Worm (Caenorhabditis elegans) whole organism, young adult: ENCODE measurements around the gene fbxa-84.

Experiments used
- B0019.2 ChIP-seq: fragments of 200-800 bp; sonication (Bioruptor generic); conservative IDR thresholded peaks from 2 replicates; pipeline ENCODE4 v1.3.6; 2022; ENCODE audit warnings: missing genetic modification reagents, missing genetic modification characterization, missing compliant biosample characterization
- B0261.1 ChIP-seq: sonication (generic microtip); optimal IDR thresholded peaks from 2 replicates; lab custom pipeline; 2016; ENCODE audit warnings: mild to moderate bottlenecking, missing genetic modification characterization, moderate library complexity, missing compliant biosample characterization
- D2030.7 ChIP-seq: fragments of 200-800 bp; sonication (Bioruptor generic); IDR thresholded peaks from 2 replicates; pipeline ENCODE4 v1.3.6; 2022; ENCODE audit warnings: missing genetic modification reagents, missing genetic modification characterization, missing compliant biosample characterization
- F23B12.7 ChIP-seq: sonication (generic microtip); optimal IDR thresholded peaks from 2 replicates; lab custom pipeline; 2017; ENCODE audit warnings: missing genetic modification characterization, mild to moderate bottlenecking, missing compliant biosample characterization, antibody characterized with exemption, moderate library complexity; ENCODE audit not compliant: insufficient read depth
- F37B4.10 ChIP-seq: fragments of 200-800 bp; sonication (Bioruptor generic); IDR thresholded peaks from 2 replicates; pipeline ENCODE4 v1.3.6; 2022; ENCODE audit warnings: missing genetic modification characterization, missing compliant biosample characterization
- F39B2.1 ChIP-seq: fragments of 200-800 bp; sonication (Bioruptor generic); IDR thresholded peaks from 2 replicates; pipeline ENCODE4 v1.3.6; 2022; ENCODE audit warnings: missing genetic modification reagents, missing genetic modification characterization, missing compliant biosample characterization
- F55B11.4 ChIP-seq: sonication (generic microtip); optimal IDR thresholded peaks from 2 replicates; lab custom pipeline; 2016; ENCODE audit warnings: missing compliant biosample characterization, missing genetic modification characterization, borderline replicate concordance; ENCODE audit not compliant: insufficient read depth
- K11D2.4 ChIP-seq: fragments of 200-800 bp; sonication (Bioruptor generic); IDR thresholded peaks from 2 replicates; pipeline ENCODE4 v1.3.6; 2022; ENCODE audit warnings: missing genetic modification reagents, missing genetic modification characterization, missing compliant biosample characterization
- Y53F4B.3 ChIP-seq: fragments of 200-800 bp; sonication (Bioruptor generic); IDR thresholded peaks from 2 replicates; pipeline ENCODE4 v1.3.6; 2022; ENCODE audit warnings: missing genetic modification reagents, missing genetic modification characterization, missing compliant biosample characterization
- ZK185.1 ChIP-seq: sonication (generic microtip); optimal IDR thresholded peaks from 2 replicates; lab custom pipeline; 2016; ENCODE audit warnings: mild to moderate bottlenecking, missing genetic modification characterization, missing compliant biosample characterization; ENCODE audit not compliant: poor library complexity, severe bottlenecking
- ama-1 ChIP-seq, 3 experiments: fragments of 150-350 bp in 1 of 3; sonication (generic microtip) in 2 of 3; optimal IDR thresholded peaks; 2 replicates each; lab custom pipeline; 2014 to 2018; ENCODE audit warnings: missing biosample characterization in 2 of 3, missing genetic modification characterization in 2 of 3, missing genetic modification reagents in 2 of 3
- aptf-2 ChIP-seq: fragments of 200-800 bp; sonication (Bioruptor generic); conservative IDR thresholded peaks from 2 replicates; pipeline ENCODE4 v1.3.6; 2022; ENCODE audit warnings: missing genetic modification reagents, missing genetic modification characterization, missing compliant biosample characterization
- atf-7 ChIP-seq: sonication (generic microtip); optimal IDR thresholded peaks from 2 replicates; lab custom pipeline; 2017; ENCODE audit warnings: mild to moderate bottlenecking, missing genetic modification characterization, missing compliant biosample characterization
- ccch-3 ChIP-seq: fragments of 200-800 bp; sonication (Bioruptor generic); optimal IDR thresholded peaks from 2 replicates; lab custom pipeline; 2018; ENCODE audit warnings: mild to moderate bottlenecking, missing genetic modification characterization, missing compliant biosample characterization
- cebp-1 ChIP-seq, 2 experiments: fragments of 200-800 bp in 1 of 2; sonication (Bioruptor generic) in 1 of 2; sonication (generic microtip) in 1 of 2; IDR thresholded peaks in 1 of 2; optimal IDR thresholded peaks in 1 of 2; 2 replicates each; pipeline versions ENCODE4 v1.3.6 to Lab custom; 2017 to 2022; ENCODE audit warnings: missing compliant biosample characterization in 2 of 2, missing genetic modification characterization in 2 of 2, mild to moderate bottlenecking in 1 of 2, missing genetic modification reagents in 1 of 2, moderate library complexity in 1 of 2
- cebp-2 ChIP-seq: fragments of 200-800 bp; sonication (Bioruptor generic); IDR thresholded peaks from 2 replicates; pipeline ENCODE4 v1.3.6; 2022; ENCODE audit warnings: missing genetic modification characterization, missing compliant biosample characterization
- ceh-100 ChIP-seq: fragments of 200-800 bp; sonication (Bioruptor generic); IDR thresholded peaks from 2 replicates; pipeline ENCODE4 v1.3.6; 2022; ENCODE audit warnings: missing genetic modification reagents, missing genetic modification characterization, missing compliant biosample characterization
- ceh-27 ChIP-seq: fragments of 200-800 bp; sonication (Bioruptor generic); optimal IDR thresholded peaks from 2 replicates; lab custom pipeline; 2018; ENCODE audit warnings: mild to moderate bottlenecking, missing genetic modification characterization, moderate library complexity, missing compliant biosample characterization
- ceh-40 ChIP-seq: fragments of 200-800 bp; sonication (Bioruptor generic); IDR thresholded peaks from 2 replicates; pipeline ENCODE4 v1.3.6; 2022; ENCODE audit warnings: missing genetic modification characterization, missing compliant biosample characterization
- ceh-79 ChIP-seq: sonication (generic microtip); optimal IDR thresholded peaks from 2 replicates; lab custom pipeline; 2017; ENCODE audit warnings: mild to moderate bottlenecking, missing genetic modification characterization, missing compliant biosample characterization
- ceh-91 ChIP-seq: fragments of 200-800 bp; sonication (Bioruptor generic); IDR thresholded peaks from 2 replicates; pipeline ENCODE4 v1.3.6; 2022; ENCODE audit warnings: missing genetic modification reagents, missing genetic modification characterization, missing compliant biosample characterization
- egl-44 ChIP-seq: fragments of 200-800 bp; sonication (Bioruptor generic); IDR thresholded peaks from 2 replicates; pipeline ENCODE4 v1.3.6; 2022; ENCODE audit warnings: missing genetic modification reagents, missing genetic modification characterization, missing compliant biosample characterization
- egrh-3 ChIP-seq: fragments of 200-800 bp; sonication (Bioruptor generic); IDR thresholded peaks from 2 replicates; pipeline ENCODE4 v1.3.6; 2022; ENCODE audit warnings: missing genetic modification reagents, missing genetic modification characterization, missing compliant biosample characterization
- ekl-4 ChIP-seq: fragments of 200-800 bp; sonication (Bioruptor generic); IDR thresholded peaks from 2 replicates; pipeline ENCODE4 v1.3.6; 2022; ENCODE audit warnings: missing genetic modification reagents, missing genetic modification characterization, missing compliant biosample characterization
- hlh-26 ChIP-seq: fragments of 200-800 bp; sonication (Bioruptor generic); conservative IDR thresholded peaks from 2 replicates; pipeline ENCODE4 v1.3.6; 2022; ENCODE audit warnings: missing genetic modification reagents, missing genetic modification characterization, missing compliant biosample characterization
- hrde-1 ChIP-seq: sonication (generic microtip); optimal IDR thresholded peaks from 2 replicates; lab custom pipeline; 2016; ENCODE audit warnings: missing genetic modification characterization, mild to moderate bottlenecking, missing compliant biosample characterization, moderate library complexity, missing genotype, missing genetic modification reagents, borderline replicate concordance
- let-607 ChIP-seq, 2 experiments: fragments of 200-800 bp in 1 of 2; sonication (Bioruptor generic) in 1 of 2; sonication (generic microtip) in 1 of 2; optimal IDR thresholded peaks; 2 replicates each; lab custom pipeline; 2016 to 2018; ENCODE audit warnings: mild to moderate bottlenecking in 2 of 2, missing compliant biosample characterization in 2 of 2, missing genetic modification characterization in 2 of 2, moderate library complexity in 2 of 2, missing genotype in 1 of 2
- lin-54 ChIP-seq: fragments of 200-800 bp; sonication (Bioruptor generic); optimal IDR thresholded peaks from 2 replicates; lab custom pipeline; 2018; ENCODE audit warnings: mild to moderate bottlenecking, missing genetic modification characterization, missing compliant biosample characterization
- lsl-1 ChIP-seq: fragments of 200-800 bp; sonication (Bioruptor generic); optimal IDR thresholded peaks from 2 replicates; lab custom pipeline; 2018; ENCODE audit warnings: mild to moderate bottlenecking, missing genetic modification characterization, moderate library complexity, missing compliant biosample characterization
- madf-10 ChIP-seq: sonication (generic microtip); optimal IDR thresholded peaks from 2 replicates; lab custom pipeline; 2016; ENCODE audit warnings: mild to moderate bottlenecking, missing genetic modification characterization, missing compliant biosample characterization
- madf-8 ChIP-seq: fragments of 200-800 bp; sonication (Bioruptor generic); conservative IDR thresholded peaks from 2 replicates; pipeline ENCODE4 v1.3.6; 2022; ENCODE audit warnings: missing genetic modification reagents, missing genetic modification characterization, missing compliant biosample characterization
- mcd-1 ChIP-seq: fragments of 200-800 bp; sonication (Bioruptor generic); IDR thresholded peaks from 2 replicates; pipeline ENCODE4 v1.3.6; 2022; ENCODE audit warnings: missing genetic modification reagents, missing genetic modification characterization, missing compliant biosample characterization
- mel-28 ChIP-seq: sonication (generic microtip); optimal IDR thresholded peaks from 2 replicates; lab custom pipeline; 2016; ENCODE audit warnings: borderline replicate concordance, mild to moderate bottlenecking, missing genetic modification characterization, missing compliant biosample characterization
- mes-4 ChIP-seq: sonication (generic microtip); optimal IDR thresholded peaks from 2 replicates; lab custom pipeline; 2016; ENCODE audit warnings: missing genotype, missing genetic modification characterization, missing compliant biosample characterization
- mxl-1 ChIP-seq: sonication (generic microtip); optimal IDR thresholded peaks from 2 replicates; lab custom pipeline; 2016; ENCODE audit warnings: missing genetic modification characterization, missing compliant biosample characterization
- nhr-27 ChIP-seq: fragments of 200-800 bp; sonication (Bioruptor generic); optimal IDR thresholded peaks from 2 replicates; lab custom pipeline; 2018; ENCODE audit warnings: mild to moderate bottlenecking, missing genetic modification characterization, moderate library complexity, missing compliant biosample characterization
- repo-1 ChIP-seq: sonication (generic microtip); optimal IDR thresholded peaks from 2 replicates; lab custom pipeline; 2017; ENCODE audit warnings: mild to moderate bottlenecking, missing genetic modification characterization, missing compliant biosample characterization
- rpc-1 ChIP-seq, 2 experiments: fragments of 150-350 bp in 1 of 2; sonication (generic microtip) in 1 of 2; optimal IDR thresholded peaks; 2 replicates each; lab custom pipeline; 2014 to 2018; ENCODE audit warnings: missing biosample characterization in 1 of 2, missing genetic modification characterization in 1 of 2, missing genetic modification reagents in 1 of 2, missing genotype in 1 of 2
- snpc-1.1 ChIP-seq: sonication (generic microtip); optimal IDR thresholded peaks from 2 replicates; lab custom pipeline; 2017; ENCODE audit warnings: missing genetic modification characterization, mild to moderate bottlenecking, missing compliant biosample characterization, antibody characterized with exemption, moderate library complexity, missing genotype, missing genetic modification reagents; ENCODE audit not compliant: insufficient read depth
- snpc-3.4 ChIP-seq: sonication (generic microtip); optimal IDR thresholded peaks from 2 replicates; lab custom pipeline; 2017; ENCODE audit warnings: missing genetic modification characterization, mild to moderate bottlenecking, missing compliant biosample characterization, antibody characterized with exemption, moderate library complexity, missing genotype, missing genetic modification reagents
- sptf-2 ChIP-seq: fragments of 200-800 bp; sonication (Bioruptor generic); optimal IDR thresholded peaks from 2 replicates; lab custom pipeline; 2018; ENCODE audit warnings: mild to moderate bottlenecking, missing genetic modification characterization, missing compliant biosample characterization
- tbp1 ChIP-seq: fragments of 200-800 bp; sonication (Bioruptor generic); optimal IDR thresholded peaks from 2 replicates; lab custom pipeline; 2018; ENCODE audit warnings: mild to moderate bottlenecking, missing genetic modification characterization, missing compliant biosample characterization
- zim-3 ChIP-seq: sonication (generic microtip); optimal IDR thresholded peaks from 2 replicates; lab custom pipeline; 2017; ENCODE audit warnings: mild to moderate bottlenecking, missing genetic modification characterization, moderate library complexity, missing compliant biosample characterization
- ztf-22 ChIP-seq: fragments of 200-800 bp; sonication (Bioruptor generic); optimal IDR thresholded peaks from 2 replicates; lab custom pipeline; 2018; ENCODE audit warnings: mild to moderate bottlenecking, missing genetic modification characterization, moderate library complexity, missing compliant biosample characterization
- ztf-26 ChIP-seq: sonication (generic microtip); optimal IDR thresholded peaks from 2 replicates; lab custom pipeline; 2017; ENCODE audit warnings: missing genetic modification characterization, missing compliant biosample characterization

fbxa-84 gene

DNA sequence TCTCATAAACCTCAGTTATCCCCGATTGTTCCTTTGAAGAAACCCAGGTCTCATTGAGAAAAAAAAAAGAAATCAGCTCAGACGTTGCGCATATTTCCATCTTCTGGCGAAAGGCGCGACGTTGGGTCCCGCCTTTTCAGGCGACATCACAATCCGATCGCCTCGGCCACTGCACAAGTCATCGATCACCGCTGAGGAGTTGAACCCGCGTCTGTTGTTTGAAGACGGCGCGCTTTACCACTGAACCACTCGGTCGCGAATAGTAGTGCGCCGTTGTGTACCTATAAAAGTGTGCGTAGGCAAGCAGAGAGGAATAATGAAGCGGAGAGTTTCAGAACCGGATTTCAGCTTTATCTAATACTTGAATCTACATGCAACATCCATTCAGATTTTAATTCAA, 8.7 kb downstream of the fbxa-84 start, which contains the start of gene Y75B12B.11 (continued):
- TF ChIP-seq mel-28 (tag; lab: Kevin White, UChicago), result peak; percentile 83
- peak; percentile 97 for TF ChIP-seq hrde-1
- TF ChIP-seq lsl-1, result peak; percentile 83
- TF ChIP-seq ZK185.1 (tag; lab: Kevin White, UChicago), result peak; percentile 90
- peak; percentile 86 for TF ChIP-seq sptf-2 (GFP tag; lab: Kevin White, UChicago)
- peak; percentile 87 for TF ChIP-seq Y53F4B.3 (GFP tag; lab: Robert Waterston, UW)
- TF ChIP-seq ceh-100, result peak; percentile 85
- TF ChIP-seq let-607 (tag; optimal IDR thresholded peaks at IDR 0.05; lab: Kevin White, UChicago), result peak; percentile 66 to 83
- TF ChIP-seq F39B2.1 (GFP tag; lab: Robert Waterston, UW), result peak; percentile 92
- peak; percentile 89 for TF ChIP-seq F23B12.7 (tag; lab: Kevin White, UChicago)
- peak; percentile 73; the same call in 1 of the 2 replicates for TF ChIP-seq aptf-2
- peak; percentile 96 for TF ChIP-seq F37B4.10 (GFP tag; lab: Robert Waterston, UW)
- peak; percentile 85 for TF ChIP-seq ceh-27 (GFP tag; lab: Kevin White, UChicago)
- TF ChIP-seq atf-7 (tag; lab: Kevin White, UChicago), result peak; percentile 95
- TF ChIP-seq snpc-1.1 (tag; lab: Kevin White, UChicago), result peak; percentile 81
- TF ChIP-seq cebp-2, result peak; percentile 97
- TF ChIP-seq ztf-22, result peak; percentile 31
- peak; percentile 99 for TF ChIP-seq tbp1
- peak; percentile 71 for TF ChIP-seq madf-8
- peak; percentile 96 for TF ChIP-seq egl-44 (GFP tag; lab: Robert Waterston, UW)
- peak; percentile 94 for TF ChIP-seq ceh-40 (GFP tag; lab: Robert Waterston, UW)
- TF ChIP-seq mcd-1 (GFP tag; lab: Robert Waterston, UW), result peak; percentile 93
- peak; percentile 78 for TF ChIP-seq ama-1 (optimal IDR thresholded peaks at IDR 0.05; lab: Kevin White, UChicago)
- TF ChIP-seq ama-1 (GFP tag; optimal IDR thresholded peaks at IDR 0.05; lab: Kevin White, UChicago), result peak; percentile 93 to 95
- TF ChIP-seq cebp-1 (GFP tag; IDR thresholded peaks at IDR 0.05; lab: Robert Waterston, UW), result peak; percentile 67; the same call in 1 of the 2 replicates
- TF ChIP-seq cebp-1 (tag; optimal IDR thresholded peaks at IDR 0.05; lab: Kevin White, UChicago), result peak; percentile 88
- TF ChIP-seq madf-10, result peak; percentile 87
- peak; percentile 60; the same call in 1 of the 2 replicates for TF ChIP-seq K11D2.4
- peak; percentile 95 for TF ChIP-seq mes-4 (tag; lab: Kevin White, UChicago)
- TF ChIP-seq nhr-27 (tag; lab: Kevin White, UChicago), result peak; percentile 97
- TF ChIP-seq snpc-3.4 (tag; lab: Kevin White, UChicago), result peak; percentile 85
- no peak for TF ChIP-seq F55B11.4
- TF ChIP-seq D2030.7 (GFP tag; lab: Robert Waterston, UW), result peak; percentile 96
- peak; percentile 97 for TF ChIP-seq B0261.1 (tag; lab: Kevin White, UChicago)
- TF ChIP-seq repo-1, result peak; percentile 96
- TF ChIP-seq ccch-3 (GFP tag; lab: Kevin White, UChicago), result no peak
- TF ChIP-seq hlh-26, result 0 out of 2 replicates have a peak, but pooled peaks have one; percentile 80
- TF ChIP-seq ztf-26 (tag; lab: Kevin White, UChicago), result peak; percentile 95
- TF ChIP-seq zim-3 (tag; lab: Kevin White, UChicago), result peak; percentile 98
- peak; percentile 96 for TF ChIP-seq ekl-4 (GFP tag; lab: Robert Waterston, UW)
- peak; percentile 78 for TF ChIP-seq egrh-3
- peak; percentile 62 for TF ChIP-seq B0019.2 (GFP tag; lab: Robert Waterston, UW)
- TF ChIP-seq ceh-91 (GFP tag; lab: Robert Waterston, UW), result peak; percentile 70
- TF ChIP-seq ceh-79 (tag; lab: Kevin White, UChicago), result peak; percentile 97
- TF ChIP-seq mxl-1 (tag; lab: Kevin White, UChicago), result peak; percentile 96
- peak; percentile 97 for TF ChIP-seq rpc-1 (optimal IDR thresholded peaks at IDR 0.05; lab: Kevin White, UChicago)
- peak; percentile 97 for TF ChIP-seq rpc-1 (tag; optimal IDR thresholded peaks at IDR 0.05; lab: Kevin White, UChicago)
- peak; percentile 93 for TF ChIP-seq lin-54 (GFP tag; lab: Kevin White, UChicago)
